Worm (Caenorhabditis elegans) whole organism, mixed stage, embryonic: ENCODE data around the gene F44D12.16.

Source experiments
- lin-13 ChIP-seq: fragments of 150-350 bp; optimal IDR thresholded peaks from 2 replicates; lab custom pipeline; 2014; ENCODE audit warnings: missing biosample characterization, missing genetic modification characterization
- pha-4 ChIP-seq: fragments of 150-350 bp; optimal IDR thresholded peaks from 2 replicates; lab custom pipeline; 2018; ENCODE audit warnings: missing biosample characterization, missing genetic modification reagents, missing genetic modification characterization
- ztf-11 ChIP-seq: fragments of 150-350 bp; optimal IDR thresholded peaks from 2 replicates; lab custom pipeline; 2014; ENCODE audit warnings: missing biosample characterization, missing genetic modification characterization

DNA sequence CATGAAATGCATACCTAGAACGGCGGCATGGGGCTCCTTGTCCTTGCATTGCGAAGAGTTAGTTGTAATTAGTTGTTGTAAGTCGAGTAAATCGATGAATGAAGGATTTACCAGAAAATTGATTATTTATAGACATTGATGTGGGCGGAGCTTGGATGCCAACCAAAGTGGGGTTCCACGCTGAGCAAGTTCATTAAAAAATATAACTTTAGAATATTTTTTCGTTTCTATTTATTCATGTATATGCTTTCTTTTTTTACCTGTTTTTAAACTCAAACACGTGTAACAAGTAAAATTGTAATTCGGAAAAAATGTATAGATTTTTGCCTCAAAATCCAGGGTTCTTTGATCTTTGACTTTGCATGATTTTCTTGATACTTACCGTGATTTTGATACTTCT is 1.3 kb upstream of the F44D12.16 start, which contains the start of gene gipc-2:
- TF ChIP-seq ztf-11 (tag; lab: Kevin White, UChicago), result no peak
- no peak for TF ChIP-seq pha-4 (tag; lab: Kevin White, UChicago)
- TF ChIP-seq lin-13, result no peak
